Fruit fly (Drosophila melanogaster): ENCODE results near the gene CG17327.
A peak's percentile ranks its signal among the peaks of the same experiment; 100 is the strongest.

Gene CG17327

dm6 chr3R:12981334-12982166, 16.0 kb downstream of the CG17327 start (continued):
- TF ChIP-seq CG11902 (GFP tag; optimal IDR thresholded peaks at IDR 0.05): peak; percentile 71
- peak; percentile 72 for TF ChIP-seq acj6 (GFP tag; optimal IDR thresholded peaks at IDR 0.05)
- TF ChIP-seq vri (GFP tag; optimal IDR thresholded peaks at IDR 0.05): no peak
- TF ChIP-seq fkh (GFP tag; optimal IDR thresholded peaks at IDR 0.05): no peak
- peak; percentile 40 for TF ChIP-seq dsx (GFP tag; optimal IDR thresholded peaks at IDR 0.05; ENCODE audit: poor library complexity, severe bottlenecking)
- peak; percentile 60 for TF ChIP-seq CG7368 (GFP tag; optimal IDR thresholded peaks at IDR 0.05)
- peak; percentile 80 for TF ChIP-seq lz (GFP tag; optimal IDR thresholded peaks at IDR 0.05)
- peak; percentile 77 for TF ChIP-seq cyc (GFP tag; optimal IDR thresholded peaks at IDR 0.05)
- peak; percentile 64 for TF ChIP-seq fd59A (GFP tag; optimal IDR thresholded peaks at IDR 0.05)
- TF ChIP-seq CG6163 (GFP tag; IDR thresholded peaks at IDR 0.05): peak; percentile 62
- TF ChIP-seq Lpt (GFP tag; optimal IDR thresholded peaks at IDR 0.05): peak; percentile 40
- peak; percentile 96 for TF ChIP-seq Eip78C (GFP tag)
- peak; percentile 21 for TF ChIP-seq CG9139 (GFP tag; optimal IDR thresholded peaks at IDR 0.05)
- peak; percentile 18 to 67 for TF ChIP-seq salr (GFP tag; optimal IDR thresholded peaks at IDR 0.05)
- peak; percentile 8 for TF ChIP-seq Blimp-1 (GFP tag; optimal IDR thresholded peaks at IDR 0.05)
- TF ChIP-seq achi (GFP tag; optimal IDR thresholded peaks at IDR 0.05): peak; percentile 68
- peak; percentile 67 for TF ChIP-seq CG10631 (GFP tag; optimal IDR thresholded peaks at IDR 0.05)
- peak; percentile 76 for TF ChIP-seq CG11762 (GFP tag; optimal IDR thresholded peaks at IDR 0.05; ENCODE audit: insufficient read depth)
- TF ChIP-seq ss (GFP tag; optimal IDR thresholded peaks at IDR 0.05): peak; percentile 55 to 76
- peak; percentile 68 for TF ChIP-seq Sox102F (GFP tag; optimal IDR thresholded peaks at IDR 0.05)
- no peak for TF ChIP-seq Hr38 (GFP tag; optimal IDR thresholded peaks at IDR 0.05)
- peak; percentile 77 for TF ChIP-seq CG10669 (GFP tag; optimal IDR thresholded peaks at IDR 0.05)
- peak; percentile 78 for TF ChIP-seq CG8119 (GFP tag; IDR thresholded peaks at IDR 0.05)
- peak; percentile 72 for TF ChIP-seq CG4318 (GFP tag; optimal IDR thresholded peaks at IDR 0.05)
- peak; percentile 79 for TF ChIP-seq CG8632 (GFP tag; optimal IDR thresholded peaks at IDR 0.05)
- peak; percentile 67 for TF ChIP-seq pdm3 (GFP tag; optimal IDR thresholded peaks at IDR 0.05)
- TF ChIP-seq CG6792 (GFP tag; optimal IDR thresholded peaks at IDR 0.05): peak; percentile 76

dm6 chr3R:12980628-12981219, 16.8 kb downstream of the CG17327 start, which contains the start of gene Paip2:
Paip2 (plus strand) TSS chr3R:12980792.
- TF ChIP-seq svp (GFP tag): peak; percentile 49
- TF ChIP-seq CG16779 (tag; optimal IDR thresholded peaks at IDR 0.05): no peak
- TF ChIP-seq Sox14 (GFP tag; optimal IDR thresholded peaks at IDR 0.05): peak; percentile 43
- peak; percentile 28 for TF ChIP-seq topi (GFP tag; optimal IDR thresholded peaks at IDR 0.05)
- TF ChIP-seq CG4318 (GFP tag; optimal IDR thresholded peaks at IDR 0.05): no peak
- TF ChIP-seq CG1621 (tag; optimal IDR thresholded peaks at IDR 0.05): no peak
- TF ChIP-seq achi (GFP tag; optimal IDR thresholded peaks at IDR 0.05): peak; percentile 2
- TF ChIP-seq ss (GFP tag; optimal IDR thresholded peaks at IDR 0.05): no peak
- no peak for TF ChIP-seq spab (GFP tag; optimal IDR thresholded peaks at IDR 0.05)
- TF ChIP-seq CG6163 (GFP tag; IDR thresholded peaks at IDR 0.05): no peak
- TF ChIP-seq Lpt (GFP tag; optimal IDR thresholded peaks at IDR 0.05): no peak
- peak; percentile 19 for TF ChIP-seq dsx (GFP tag; optimal IDR thresholded peaks at IDR 0.05; ENCODE audit: poor library complexity, severe bottlenecking)
- TF ChIP-seq CG6276 (GFP tag; optimal IDR thresholded peaks at IDR 0.05): no peak

DNA sequence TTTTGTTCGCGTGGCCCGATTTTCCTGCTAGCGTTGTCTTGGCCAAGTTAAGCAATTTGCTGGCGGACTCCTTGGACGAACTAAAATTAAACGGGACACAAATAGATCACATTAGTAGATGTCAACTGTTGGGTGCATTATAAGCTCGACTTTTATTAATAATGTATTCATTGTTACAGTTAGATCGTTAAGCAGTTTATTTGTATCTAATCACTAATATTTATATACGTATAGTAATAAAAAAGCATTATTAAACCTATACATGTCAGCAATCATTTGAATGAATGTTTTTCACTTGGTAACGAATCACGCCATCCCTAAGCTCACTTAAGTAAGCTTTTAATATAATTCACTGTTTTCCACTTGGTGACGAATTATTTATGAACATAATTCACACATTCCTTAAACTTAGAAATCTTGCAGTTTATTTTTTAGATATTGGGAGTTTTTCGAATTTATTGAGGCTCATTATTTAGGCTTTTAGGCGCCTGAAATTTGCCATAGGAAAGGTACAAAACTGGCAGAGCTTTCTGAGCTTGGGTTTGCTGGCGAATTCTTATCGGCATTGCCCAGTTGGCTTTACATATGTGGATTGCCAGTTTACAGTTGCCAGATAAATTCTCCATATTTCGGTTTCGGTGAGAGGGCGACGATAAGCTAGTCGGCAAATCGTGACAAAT, 20.0 kb downstream of the CG17327 start, which contains the start of the genes CG7381 and CG7091:
Gene CG7381, minus strand, starts transcription at position 101 of the 680 bp plus-strand sequence.
Gene CG7091, plus strand, starts transcription at position 630 of the 680 bp plus-strand sequence.
- TF ChIP-seq CG3032 (tag; optimal IDR thresholded peaks at IDR 0.05) (no peak), CG7368 (GFP tag; optimal IDR thresholded peaks at IDR 0.05) (no peak), esn (GFP tag; optimal IDR thresholded peaks at IDR 0.05) (no peak), Eip78C (GFP tag) (peak; percentile 22)
